Worm (Caenorhabditis elegans): Measurements from ENCODE around the gene col-87.

Gene col-87

DNA sequence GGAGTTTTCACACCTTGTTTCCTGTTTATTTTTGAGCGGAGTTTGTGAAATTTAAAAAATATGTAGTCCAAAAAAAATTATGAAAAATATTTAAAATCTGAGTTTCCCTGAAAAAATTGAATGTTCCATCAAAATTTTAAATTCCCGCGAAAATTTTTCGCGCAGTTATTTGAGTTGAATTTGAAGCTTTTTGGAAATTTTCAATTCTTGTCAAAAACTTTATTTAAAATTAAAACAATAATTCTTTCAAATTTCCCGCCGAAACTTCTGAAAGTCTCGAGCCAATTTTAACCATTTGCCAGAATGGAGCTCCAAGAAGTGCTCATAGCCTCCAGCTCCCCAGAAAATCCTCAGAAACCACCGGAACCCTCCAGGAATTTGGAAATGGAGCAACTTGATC is 10.0 kb upstream of the col-87 start, which contains the start of gene gur-4:
Gene gur-4, plus strand, starts transcription at position 301 of the 400 bp plus-strand sequence.
- TF ChIP-seq pha-4 (tag; optimal IDR thresholded peaks at IDR 0.05), result no peak
- no peak for TF ChIP-seq pros-1 (tag; optimal IDR thresholded peaks at IDR 0.05)
- no peak for TF ChIP-seq ceh-45 (GFP tag; IDR thresholded peaks at IDR 0.05)
- no peak for TF ChIP-seq nfya-1 (tag; optimal IDR thresholded peaks at IDR 0.05)
- no peak for TF ChIP-seq npax-4 (tag; optimal IDR thresholded peaks at IDR 0.05)
- no peak for TF ChIP-seq zip-5 (tag; optimal IDR thresholded peaks at IDR 0.05)
- TF ChIP-seq sox-2 (GFP tag; IDR thresholded peaks at IDR 0.05), result no peak

DNA sequence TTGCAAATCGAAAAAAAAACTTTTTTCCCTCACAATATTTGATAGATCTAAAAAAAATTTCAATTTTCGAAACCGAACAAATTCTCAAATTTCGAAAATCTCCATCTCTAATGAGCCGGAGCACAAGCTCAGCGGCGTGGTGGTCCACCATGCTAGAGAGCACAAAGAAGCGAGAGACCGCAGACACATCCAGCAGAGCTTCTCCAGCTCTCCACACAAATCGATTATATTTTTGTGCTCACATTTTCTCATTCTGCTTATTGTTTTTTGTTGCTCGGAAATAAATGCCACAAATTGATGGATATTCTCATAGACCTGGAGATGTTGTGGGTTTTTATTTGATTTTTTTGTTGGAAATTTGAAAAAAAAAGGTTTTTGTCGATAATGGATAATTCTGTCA is 7.6 kb upstream of the col-87 start:
- TF ChIP-seq ceh-45 (GFP tag; IDR thresholded peaks at IDR 0.05) (no peak), ceh-48 (tag; optimal IDR thresholded peaks at IDR 0.05) (peak; percentile 72), unc-42 (tag; optimal IDR thresholded peaks at IDR 0.05) (peak; percentile 1)

DNA sequence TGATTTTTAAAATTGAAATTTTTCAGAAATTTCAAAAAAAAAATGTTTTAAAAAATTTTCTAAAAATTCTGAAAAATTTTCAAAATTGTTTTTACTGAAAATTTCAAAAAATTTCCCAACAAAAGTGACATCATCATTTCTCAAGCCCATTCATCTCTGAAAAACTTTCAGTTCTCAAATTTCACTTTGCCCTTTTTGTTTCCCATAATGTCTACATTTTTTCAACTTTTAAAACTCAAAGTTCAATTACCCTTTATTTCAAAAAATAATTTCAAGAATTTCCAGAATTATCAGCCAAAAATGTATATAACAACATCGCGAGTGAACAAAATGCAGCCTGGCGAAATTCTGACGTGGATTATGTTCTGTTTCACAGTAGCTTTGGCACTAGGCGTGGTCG is 6.5 kb upstream of the col-87 start, which contains the start of gene bkip-1:
Gene bkip-1, plus strand, starts transcription at position 301 of the 400 bp plus-strand sequence.
- TF ChIP-seq pha-4 (tag; optimal IDR thresholded peaks at IDR 0.05) (no peak), ceh-34 (tag; optimal IDR thresholded peaks at IDR 0.05) (no peak), fkh-6 (tag; optimal IDR thresholded peaks at IDR 0.05) (no peak), pat-9 (tag; optimal IDR thresholded peaks at IDR 0.05) (no peak), tbx-2 (tag; optimal IDR thresholded peaks at IDR 0.05) (no peak), che-1 (tag; optimal IDR thresholded peaks at IDR 0.05) (no peak), sdc-2 (tag; optimal IDR thresholded peaks at IDR 0.05) (no peak), fkh-10 (GFP tag; optimal IDR thresholded peaks at IDR 0.05) (no peak), ztf-16 (tag; optimal IDR thresholded peaks at IDR 0.05) (no peak), nhr-232 (tag; optimal IDR thresholded peaks at IDR 0.05) (no peak), ceh-14 (tag; optimal IDR thresholded peaks at IDR 0.05) (no peak), ceh-24 (tag; optimal IDR thresholded peaks at IDR 0.05) (no peak), elt-4 (tag; optimal IDR thresholded peaks at IDR 0.05) (no peak), unc-55 (GFP tag; optimal IDR thresholded peaks at IDR 0.05) (no peak), ttx-3 (tag; optimal IDR thresholded peaks at IDR 0.05) (no peak)

DNA sequence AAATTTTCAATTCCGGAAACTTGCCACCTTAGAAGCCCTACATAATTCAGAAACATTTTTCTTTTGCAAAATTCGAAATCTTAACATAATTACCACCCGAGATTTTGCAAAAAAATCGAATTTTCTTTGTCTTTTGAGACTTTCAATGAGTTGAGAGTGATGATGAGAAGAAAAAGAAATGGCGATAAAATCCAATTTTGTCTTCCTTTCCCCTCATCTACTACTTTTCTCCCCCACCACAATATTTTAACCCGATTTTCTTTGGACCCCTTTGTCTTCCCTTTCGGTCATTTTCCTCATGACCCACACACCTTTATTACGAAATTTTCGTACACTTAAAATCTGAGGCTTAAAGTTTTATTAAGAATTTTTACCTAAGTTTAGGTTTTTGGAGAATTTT is 3.9 kb upstream of the col-87 start:
- TF ChIP-seq ceh-9 (tag; optimal IDR thresholded peaks at IDR 0.05) (no peak), unc-3 (GFP tag; conservative IDR thresholded peaks at IDR 0.05) (no peak), unc-3 (tag; optimal IDR thresholded peaks at IDR 0.05) (no peak), elt-4 (tag; optimal IDR thresholded peaks at IDR 0.05) (no peak), unc-42 (tag; optimal IDR thresholded peaks at IDR 0.05) (peak; percentile 90), npax-4 (tag; optimal IDR thresholded peaks at IDR 0.05) (no peak)

DNA sequence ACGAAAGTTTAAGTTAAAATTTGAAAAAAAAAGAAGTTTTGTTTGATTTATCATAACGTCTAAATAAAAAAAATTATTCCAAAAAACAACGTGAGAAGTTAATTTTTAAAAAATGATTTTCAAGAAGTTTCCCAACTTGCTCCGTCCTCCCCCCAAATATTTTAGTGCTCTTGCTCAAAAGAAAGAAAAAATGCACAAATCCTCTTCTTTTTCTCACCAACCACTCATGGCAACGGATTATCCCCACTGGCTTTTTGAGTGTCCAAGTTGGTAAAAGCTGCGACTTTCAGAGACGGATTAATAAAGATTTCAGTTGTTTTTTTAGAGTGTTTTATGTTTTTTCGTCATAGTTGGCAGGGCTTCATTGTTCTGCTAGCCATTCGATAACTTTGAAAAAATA is 3.0 kb upstream of the col-87 start, which contains the start of gene Y39G8C.2:
Gene Y39G8C.2, minus strand, starts transcription at position 101 of the 400 bp plus-strand sequence.
- TF ChIP-seq fkh-10 (GFP tag; optimal IDR thresholded peaks at IDR 0.05) (no peak), ceh-18 (tag; optimal IDR thresholded peaks at IDR 0.05) (no peak), ceh-9 (tag; optimal IDR thresholded peaks at IDR 0.05) (no peak), dmd-4 (tag; optimal IDR thresholded peaks at IDR 0.05; ENCODE audit: borderline replicate concordance) (no peak), pha-4 (tag; optimal IDR thresholded peaks at IDR 0.05) (no peak), lim-6 (tag; optimal IDR thresholded peaks at IDR 0.05) (no peak), C08G9.2 (tag; optimal IDR thresholded peaks at IDR 0.05) (no peak), hlh-13 (GFP tag; optimal IDR thresholded peaks at IDR 0.05) (no peak)

DNA sequence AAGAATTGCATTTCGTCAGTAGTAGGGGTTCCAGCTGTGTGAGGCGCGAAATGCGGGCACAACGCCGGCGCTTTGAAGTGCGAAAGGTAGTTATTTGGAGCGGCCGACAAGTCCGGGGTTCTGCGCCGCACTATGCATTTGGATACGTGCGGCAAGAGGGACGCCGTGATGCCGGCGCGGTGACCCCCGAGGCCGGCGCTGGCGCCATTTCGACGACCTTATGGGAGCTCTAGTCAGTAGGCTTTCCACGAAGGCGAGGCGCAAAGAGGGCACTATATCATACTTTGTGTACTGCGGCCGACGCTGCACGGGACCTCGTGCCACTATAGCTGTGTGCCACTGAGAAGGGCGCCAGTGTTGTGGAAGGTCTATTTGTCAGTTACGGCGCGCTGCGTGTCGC is 2.3 kb upstream of the col-87 start:
- TF ChIP-seq ceh-48 (tag; optimal IDR thresholded peaks at IDR 0.05), result no peak
- TF ChIP-seq sdc-2 (tag; optimal IDR thresholded peaks at IDR 0.05), result peak; percentile 17
- peak; percentile 46 for TF ChIP-seq elt-4 (tag; optimal IDR thresholded peaks at IDR 0.05)
